Worm (Caenorhabditis elegans) whole organism, midembryonic: Measurements from ENCODE around the gene Y54E2A.10.

ENCODE experiments used
- T22C8.4 ChIP-seq: fragments of 200-800 bp; sonication (Bioruptor generic); IDR thresholded peaks from 2 replicates; pipeline ENCODE4 v1.3.6; 2022; ENCODE audit warnings: missing genetic modification characterization, missing compliant biosample characterization
- cog-1 ChIP-seq: sonication (generic microtip); optimal IDR thresholded peaks from 2 replicates; lab custom pipeline; 2016; ENCODE audit warnings: missing genetic modification characterization, missing compliant biosample characterization
- flt-1 ChIP-seq: fragments of 200-800 bp; sonication (Bioruptor generic); IDR thresholded peaks from 2 replicates; pipeline ENCODE4 v1.3.6; 2022; ENCODE audit warnings: missing genetic modification characterization, missing compliant biosample characterization
- klf-2 ChIP-seq: fragments of 200-800 bp; sonication (Bioruptor generic); conservative IDR thresholded peaks from 2 replicates; pipeline ENCODE4 v1.3.6; 2022; ENCODE audit warnings: missing genetic modification reagents, missing genetic modification characterization, missing compliant biosample characterization
- med-1 ChIP-seq: sonication (generic microtip); optimal IDR thresholded peaks from 2 replicates; lab custom pipeline; 2017; ENCODE audit warnings: missing genetic modification characterization, mild to moderate bottlenecking, missing compliant biosample characterization, antibody characterized with exemption, missing genetic modification reagents; ENCODE audit not compliant: insufficient read depth
- ref-1 ChIP-seq: fragments of 200-800 bp; sonication (Bioruptor generic); conservative IDR thresholded peaks from 2 replicates; pipeline ENCODE4 v1.3.6; 2022; ENCODE audit warnings: missing genetic modification reagents, missing genetic modification characterization, missing compliant biosample characterization
- tab-1 ChIP-seq: fragments of 200-800 bp; sonication (Bioruptor generic); IDR thresholded peaks from 2 replicates; pipeline ENCODE4 v1.3.6; 2022; ENCODE audit warnings: missing genetic modification characterization, missing compliant biosample characterization
- ztf-23 ChIP-seq: fragments of 200-800 bp; sonication (Bioruptor generic); IDR thresholded peaks from 2 replicates; pipeline ENCODE4 v1.3.6; 2022; ENCODE audit warnings: missing genetic modification reagents, missing genetic modification characterization, missing compliant biosample characterization
- ztf-29 ChIP-seq: fragments of 200-800 bp; sonication (Bioruptor generic); IDR thresholded peaks from 2 replicates; pipeline ENCODE4 v1.3.6; 2022; ENCODE audit warnings: missing genetic modification reagents, missing genetic modification characterization, missing compliant biosample characterization

Y54E2A.10 gene

DNA sequence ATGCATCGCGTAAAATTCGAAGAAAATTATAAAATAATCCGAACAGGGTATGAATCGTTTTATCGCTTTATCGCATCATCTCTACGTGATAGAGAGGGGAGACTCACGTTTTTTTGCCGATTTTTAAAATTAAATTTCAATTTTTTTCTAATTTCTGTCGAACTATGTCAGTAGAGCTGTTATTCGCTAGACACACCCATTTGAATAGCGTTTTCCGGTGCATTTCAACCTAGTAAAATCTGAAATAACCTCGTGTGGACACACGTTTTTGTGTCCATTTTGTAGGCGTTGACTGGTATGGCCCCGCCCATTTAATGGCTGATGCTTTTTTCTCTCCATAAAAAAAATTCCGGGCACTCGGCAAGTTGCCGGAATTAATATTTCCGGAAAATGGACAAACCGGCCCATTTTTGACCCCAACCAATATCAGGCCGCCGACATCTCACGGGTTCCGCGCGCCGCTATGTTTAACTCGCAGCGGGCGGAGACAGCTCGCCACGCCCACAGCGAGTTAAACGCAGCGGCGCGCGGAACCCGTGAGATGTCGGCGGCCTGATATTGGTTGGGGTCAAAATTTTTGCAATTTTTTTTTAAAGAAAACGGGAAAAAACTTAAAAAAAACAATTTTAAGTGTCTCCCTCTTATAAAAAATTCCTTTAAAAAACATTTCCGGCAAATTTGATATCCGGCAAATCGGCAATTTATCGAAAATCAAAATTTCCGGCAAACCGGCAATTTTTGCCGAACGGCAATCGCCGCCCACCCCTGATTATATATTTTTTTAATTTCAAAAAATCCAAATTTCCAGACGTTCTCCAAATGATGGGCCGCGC, 17.7 kb upstream of the Y54E2A.10 start, which contains the start of gene Y54E2A.7:
TSS of gene Y54E2A.7 (minus strand) at position 51 of the 833 bp plus-strand sequence.
- TF ChIP-seq klf-2 (GFP tag; lab: Robert Waterston, UW) (no peak), med-1 (no peak), ztf-29 (GFP tag; lab: Robert Waterston, UW) (no peak), ref-1 (GFP tag; lab: Robert Waterston, UW) (no peak), T22C8.4 (GFP tag; lab: Robert Waterston, UW) (no peak), ztf-23 (GFP tag; lab: Robert Waterston, UW) (no peak), tab-1 (GFP tag; lab: Robert Waterston, UW) (no peak), flt-1 (no peak), cog-1 (no peak)

- no peak for TF ChIP-seq ztf-23 (GFP tag; lab: Robert Waterston, UW)
- no peak for TF ChIP-seq flt-1
- no peak for TF ChIP-seq ref-1 (GFP tag; lab: Robert Waterston, UW)
- TF ChIP-seq T22C8.4 (GFP tag; lab: Robert Waterston, UW) = no peak
- no peak for TF ChIP-seq med-1
- no peak for TF ChIP-seq tab-1 (GFP tag; lab: Robert Waterston, UW)
- TF ChIP-seq klf-2 (GFP tag; lab: Robert Waterston, UW) = no peak
- no peak for TF ChIP-seq ztf-29 (GFP tag; lab: Robert Waterston, UW)
- TF ChIP-seq cog-1 = no peak
Measured at ce11 chrII:14778092-14778491, 12.8 kb upstream of the Y54E2A.10 start, which contains the start of gene Y54E2A.8. Gene Y54E2A.8, plus strand, starts transcription at chrII:14778345.

DNA sequence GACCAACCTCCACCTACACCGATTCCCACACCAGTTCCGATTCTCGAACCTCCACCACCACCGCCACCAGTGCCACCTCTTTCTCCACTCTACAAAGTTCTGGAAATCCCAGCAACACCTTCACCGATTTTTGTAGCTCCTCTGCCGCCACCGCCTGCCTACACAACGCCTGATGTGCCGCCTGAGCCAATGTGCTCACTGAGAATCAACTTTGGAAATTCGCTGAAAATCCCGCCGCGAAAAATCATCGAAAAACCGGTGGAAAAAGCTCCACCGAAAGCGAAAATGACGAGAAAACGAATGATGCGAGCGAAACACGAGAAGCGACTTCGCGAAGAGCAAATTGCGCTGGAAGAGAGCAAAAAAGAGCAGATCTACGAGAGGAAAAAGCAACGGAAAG, 11.0 kb upstream of the Y54E2A.10 start:
- TF ChIP-seq ref-1 (GFP tag; lab: Robert Waterston, UW) (no peak), tab-1 (GFP tag; lab: Robert Waterston, UW) (no peak), T22C8.4 (GFP tag; lab: Robert Waterston, UW) (no peak), klf-2 (GFP tag; lab: Robert Waterston, UW) (no peak), ztf-23 (GFP tag; lab: Robert Waterston, UW) (no peak), med-1 (no peak), flt-1 (no peak), ztf-29 (GFP tag; lab: Robert Waterston, UW) (no peak), cog-1 (no peak)

- no peak for TF ChIP-seq tab-1 (GFP tag; lab: Robert Waterston, UW)
- TF ChIP-seq med-1 = no peak
- no peak for TF ChIP-seq ref-1 (GFP tag; lab: Robert Waterston, UW)
- no peak for TF ChIP-seq flt-1
- no peak for TF ChIP-seq cog-1
- no peak for TF ChIP-seq T22C8.4 (GFP tag; lab: Robert Waterston, UW)
- TF ChIP-seq ztf-29 (GFP tag; lab: Robert Waterston, UW) = no peak
- TF ChIP-seq klf-2 (GFP tag; lab: Robert Waterston, UW) = no peak
- no peak for TF ChIP-seq ztf-23 (GFP tag; lab: Robert Waterston, UW)
Measured at ce11 chrII:14785906-14786305, 4.9 kb upstream of the Y54E2A.10 start, which contains the start of gene Y54E2A.9. Gene Y54E2A.9, minus strand, starts transcription at chrII:14786006.

- TF ChIP-seq cog-1 = no peak
- no peak for TF ChIP-seq T22C8.4 (GFP tag; lab: Robert Waterston, UW)
- no peak for TF ChIP-seq tab-1 (GFP tag; lab: Robert Waterston, UW)
- TF ChIP-seq ref-1 (GFP tag; lab: Robert Waterston, UW) = no peak
- TF ChIP-seq ztf-23 (GFP tag; lab: Robert Waterston, UW) = no peak
- no peak for TF ChIP-seq med-1
- no peak for TF ChIP-seq ztf-29 (GFP tag; lab: Robert Waterston, UW)
- TF ChIP-seq flt-1 = no peak
Measured at ce11 chrII:14792470-14792869, 1.6 kb downstream of the Y54E2A.10 start.

DNA sequence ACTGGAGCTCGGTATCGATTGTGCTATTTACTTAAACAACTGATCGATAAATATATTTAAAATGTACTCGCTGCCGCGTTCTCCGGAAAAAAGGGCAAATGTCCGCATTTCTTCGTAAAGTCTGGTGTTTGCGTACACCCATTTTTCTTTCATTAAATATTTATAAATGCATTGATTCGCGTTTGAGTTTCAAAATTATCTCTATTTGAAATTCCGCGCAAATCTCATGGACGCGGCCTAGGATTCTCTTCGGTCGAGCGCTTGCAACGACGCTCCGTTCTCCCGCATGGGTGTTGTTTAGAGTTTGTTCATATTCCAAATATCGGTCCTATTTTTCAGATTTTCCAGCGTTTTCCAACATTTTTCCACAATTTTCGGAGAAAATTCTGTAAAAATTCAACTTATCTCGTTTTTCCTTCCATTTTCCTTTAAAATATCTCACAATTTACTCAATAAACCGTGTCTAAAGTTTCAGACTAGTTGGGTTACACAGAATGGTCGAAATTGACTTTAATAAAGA, 4.1 kb downstream of the Y54E2A.10 start, which contains the start of gene eif-3.B:
TSS of gene eif-3.B (plus strand) at position 470 of the 520 bp plus-strand sequence.
- no peak for TF ChIP-seq ref-1 (GFP tag; lab: Robert Waterston, UW)
- TF ChIP-seq flt-1 = peak; percentile 76
- peak; percentile 88 for TF ChIP-seq cog-1
- no peak for TF ChIP-seq med-1
- TF ChIP-seq T22C8.4 (GFP tag; lab: Robert Waterston, UW) = peak; percentile 74
- TF ChIP-seq klf-2 (GFP tag; lab: Robert Waterston, UW) = peak; percentile 63; the same call in 1 of the 2 replicates
- TF ChIP-seq ztf-29 (GFP tag; lab: Robert Waterston, UW) = no peak
- no peak for TF ChIP-seq tab-1 (GFP tag; lab: Robert Waterston, UW)
- TF ChIP-seq ztf-23 (GFP tag; lab: Robert Waterston, UW) = peak; percentile 86

DNA sequence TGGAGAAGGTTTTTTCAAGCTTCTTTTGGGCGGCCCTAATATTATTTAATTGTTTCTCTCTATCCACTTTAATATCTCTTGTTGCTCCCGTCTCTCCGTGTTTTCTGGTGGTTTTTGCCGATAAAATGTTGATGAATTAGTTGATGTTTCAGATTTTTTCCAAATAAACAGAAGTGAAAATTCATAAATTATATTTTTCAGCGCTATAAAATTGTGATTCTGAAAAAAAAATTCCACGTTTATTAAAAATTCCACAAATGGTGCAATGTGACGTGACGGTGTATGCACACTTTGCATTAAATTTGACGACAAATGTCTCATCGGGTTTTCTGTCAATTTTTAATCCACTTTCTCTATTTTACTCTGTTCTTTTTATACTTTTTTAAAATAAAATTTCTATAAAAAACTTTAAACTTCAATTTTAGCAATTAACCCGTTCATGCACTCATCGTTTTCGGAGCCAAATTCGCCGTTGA, 7.2 kb downstream of the Y54E2A.10 start, which contains the start of gene tbc-20:
TSS of gene tbc-20 (plus strand) at position 426 of the 476 bp plus-strand sequence.
- TF ChIP-seq tab-1 (GFP tag; lab: Robert Waterston, UW) (no peak), cog-1 (no peak), med-1 (no peak), ztf-23 (GFP tag; lab: Robert Waterston, UW) (no peak), T22C8.4 (GFP tag; lab: Robert Waterston, UW) (no peak), flt-1 (no peak), ztf-29 (GFP tag; lab: Robert Waterston, UW) (no peak), ref-1 (GFP tag; lab: Robert Waterston, UW) (no peak), klf-2 (GFP tag; lab: Robert Waterston, UW) (no peak)

ce11 chrII:14799367-14799766, 8.5 kb downstream of the Y54E2A.10 start:
- TF ChIP-seq ztf-29 (GFP tag; lab: Robert Waterston, UW) = no peak
- no peak for TF ChIP-seq klf-2 (GFP tag; lab: Robert Waterston, UW)
- TF ChIP-seq T22C8.4 (GFP tag; lab: Robert Waterston, UW) = no peak
- TF ChIP-seq cog-1 = no peak
- TF ChIP-seq med-1 = no peak
- TF ChIP-seq ztf-23 (GFP tag; lab: Robert Waterston, UW) = no peak

- TF ChIP-seq med-1 (no peak), ref-1 (GFP tag; lab: Robert Waterston, UW) (0 out of 2 replicates have a peak, but pooled peaks have one; percentile 44), cog-1 (no peak), tab-1 (GFP tag; lab: Robert Waterston, UW) (no peak; the same call in 1 of the 2 replicates), flt-1 (peak; percentile 85), klf-2 (GFP tag; lab: Robert Waterston, UW) (no peak), ztf-29 (GFP tag; lab: Robert Waterston, UW) (no peak), ztf-23 (GFP tag; lab: Robert Waterston, UW) (no peak)
Measured at ce11 chrII:14801086-14801531, 10.3 kb downstream of the Y54E2A.10 start.
